Fruit fly (Drosophila melanogaster) Kc167 (cell line): Measurements from ENCODE around the gene Hr39.

ENCODE experiments used
- Sin3A ChIP-seq: fragments of >200 bp; optimal IDR thresholded peaks from 2 replicates; lab custom pipeline; 2018; ENCODE audit warnings: missing external identifiers
- h ChIP-seq: fragments of >200 bp; optimal IDR thresholded peaks from 3 replicates; lab custom pipeline; 2018; ENCODE audit warnings: missing external identifiers
- insv ChIP-seq: fragments of >200 bp; optimal IDR thresholded peaks from 3 replicates; lab custom pipeline; 2018; ENCODE audit warnings: missing external identifiers
- psq ChIP-seq: fragments of >200 bp; optimal IDR thresholded peaks from 2 replicates; lab custom pipeline; 2017; ENCODE audit warnings: missing external identifiers
- ttk ChIP-seq: sonication (Bioruptor generic); optimal IDR thresholded peaks from 2 replicates; lab custom pipeline; 2017; ENCODE audit warnings: missing external identifiers

dm6 chr2L:21290434-21290833 is 53.4 kb downstream of the Hr39 start, which contains the start of gene Gr39a:
- TF ChIP-seq psq (lab: Kevin White, UChicago) (no peak), h (no peak), insv (lab: Kevin White, UChicago) (no peak), Sin3A (no peak), ttk (lab: Kevin White, UChicago) (no peak)
